Worm (Caenorhabditis elegans): ENCODE data around the gene Y73B6A.3.

DNA sequence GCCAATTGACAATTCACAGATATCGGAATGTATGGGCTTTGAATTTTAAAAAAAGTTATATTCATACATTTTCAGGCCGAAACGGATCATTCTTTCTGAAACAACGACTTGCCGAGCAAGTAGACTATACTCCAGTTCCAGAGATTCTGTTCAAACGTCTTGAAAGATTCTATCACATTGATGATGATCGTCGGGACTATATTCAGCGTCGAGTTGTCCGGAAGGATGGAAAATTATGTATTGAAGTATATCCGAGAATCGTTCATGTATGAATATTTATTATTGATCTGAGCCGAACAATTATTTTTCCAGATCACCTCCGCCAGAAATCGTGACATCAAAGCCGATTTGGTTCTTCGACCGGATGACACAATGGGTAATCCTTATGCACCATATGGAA, 17.5 kb upstream of the Y73B6A.3 start:
- no peak for TF ChIP-seq zfh-2 (GFP tag; conservative IDR thresholded peaks at IDR 0.05)
- TF ChIP-seq C06A6.2 (GFP tag; conservative IDR thresholded peaks at IDR 0.05), result no peak
- no peak for TF ChIP-seq lir-1 (GFP tag; conservative IDR thresholded peaks at IDR 0.05)
- no peak for TF ChIP-seq zim-3 (tag; optimal IDR thresholded peaks at IDR 0.05)
- no peak for TF ChIP-seq Y53F4B.3 (GFP tag; IDR thresholded peaks at IDR 0.05)
- TF ChIP-seq pha-4 (tag; optimal IDR thresholded peaks at IDR 0.05), result no peak
- TF ChIP-seq unc-130 (GFP tag; optimal IDR thresholded peaks at IDR 0.05), result no peak
- no peak for TF ChIP-seq attf-6 (GFP tag; IDR thresholded peaks at IDR 0.05)
- no peak for TF ChIP-seq sea-2 (GFP tag; IDR thresholded peaks at IDR 0.05)
- TF ChIP-seq nhr-90 (tag; optimal IDR thresholded peaks at IDR 0.05), result no peak

Measured in whole organism, young adult.